Worm (Caenorhabditis elegans) whole organism, mixed stage, embryonic: Measurements from ENCODE around the gene Y5F2A.4.
A peak's percentile ranks its signal among the peaks of the same experiment; 100 is the strongest.

ENCODE experiments used
- M03D4.4 ChIP-seq: sonication (generic microtip); optimal IDR thresholded peaks from 2 replicates; lab custom pipeline; 2017; ENCODE audit warnings: mild to moderate bottlenecking, missing genetic modification characterization, missing compliant biosample characterization
- bed-3 ChIP-seq: fragments of 200-800 bp; sonication (Bioruptor generic); optimal IDR thresholded peaks from 3 replicates; lab custom pipeline; 2018; ENCODE audit warnings: mild to moderate bottlenecking, missing genetic modification characterization, moderate library complexity, missing compliant biosample characterization
- blmp-1 ChIP-seq: fragments of 150-350 bp; optimal IDR thresholded peaks from 2 replicates; lab custom pipeline; 2014; ENCODE audit warnings: missing biosample characterization, missing genetic modification characterization
- ceh-39 ChIP-seq: fragments of 150-350 bp; optimal IDR thresholded peaks from 2 replicates; lab custom pipeline; 2014; ENCODE audit warnings: missing biosample characterization, missing genetic modification characterization
- ceh-43 ChIP-seq: fragments of 200-800 bp; sonication (Bioruptor generic); optimal IDR thresholded peaks from 2 replicates; lab custom pipeline; 2018; ENCODE audit warnings: mild to moderate bottlenecking, missing genetic modification characterization, moderate library complexity, missing compliant biosample characterization
- ceh-83 ChIP-seq: fragments of 200-800 bp; sonication (Bioruptor generic); optimal IDR thresholded peaks from 2 replicates; lab custom pipeline; 2018; ENCODE audit warnings: mild to moderate bottlenecking, missing genetic modification characterization, missing compliant biosample characterization
- ces-1 ChIP-seq: fragments of 150-350 bp; optimal IDR thresholded peaks from 2 replicates; lab custom pipeline; 2014; ENCODE audit warnings: missing biosample characterization, missing genetic modification reagents, missing genetic modification characterization
- cnd-1 ChIP-seq: fragments of 200-800 bp; sonication (Bioruptor generic); optimal IDR thresholded peaks from 2 replicates; lab custom pipeline; 2018; ENCODE audit warnings: mild to moderate bottlenecking, missing genetic modification characterization, missing compliant biosample characterization
- drap-1 ChIP-seq: fragments of 200-800 bp; sonication (Bioruptor generic); optimal IDR thresholded peaks from 3 replicates; lab custom pipeline; 2018; ENCODE audit warnings: mild to moderate bottlenecking, missing genetic modification characterization, missing compliant biosample characterization
- elt-1 ChIP-seq: sonication (generic microtip); optimal IDR thresholded peaks from 2 replicates; lab custom pipeline; 2017; ENCODE audit warnings: missing genetic modification characterization, mild to moderate bottlenecking, missing compliant biosample characterization, antibody characterized with exemption, moderate library complexity, borderline replicate concordance; ENCODE audit not compliant: insufficient read depth
- elt-3 ChIP-seq: fragments of 150-350 bp; optimal IDR thresholded peaks from 2 replicates; lab custom pipeline; 2014; ENCODE audit warnings: missing biosample characterization, missing genetic modification characterization
- flh-1 ChIP-seq: fragments of 200-800 bp; sonication (Bioruptor generic); optimal IDR thresholded peaks from 2 replicates; lab custom pipeline; 2018; ENCODE audit warnings: mild to moderate bottlenecking, missing genetic modification characterization, moderate library complexity, missing compliant biosample characterization
- ham-2 ChIP-seq: fragments of 200-800 bp; sonication (Bioruptor generic); optimal IDR thresholded peaks from 2 replicates; lab custom pipeline; 2018; ENCODE audit warnings: mild to moderate bottlenecking, missing genetic modification characterization, missing compliant biosample characterization
- hlh-1 ChIP-seq: fragments of 150-350 bp; optimal IDR thresholded peaks from 2 replicates; lab custom pipeline; 2014; ENCODE audit warnings: missing biosample characterization, missing genetic modification reagents, missing genetic modification characterization
- lin-13 ChIP-seq: fragments of 150-350 bp; optimal IDR thresholded peaks from 2 replicates; lab custom pipeline; 2014; ENCODE audit warnings: missing biosample characterization, missing genetic modification characterization
- lin-32 ChIP-seq: fragments of 200-800 bp; sonication (Bioruptor generic); optimal IDR thresholded peaks from 2 replicates; lab custom pipeline; 2018; ENCODE audit warnings: mild to moderate bottlenecking, missing genetic modification characterization, missing compliant biosample characterization
- lsy-2 ChIP-seq: fragments of 150-350 bp; optimal IDR thresholded peaks from 2 replicates; lab custom pipeline; 2014; ENCODE audit warnings: missing biosample characterization, missing genetic modification characterization
- mab-5 ChIP-seq: fragments of 150-350 bp; optimal IDR thresholded peaks from 2 replicates; lab custom pipeline; 2014; ENCODE audit warnings: missing biosample characterization, missing genetic modification characterization
- mep-1 ChIP-seq: fragments of 150-350 bp; optimal IDR thresholded peaks from 2 replicates; lab custom pipeline; 2017; ENCODE audit warnings: missing biosample characterization, missing genetic modification reagents, missing genetic modification characterization, inconsistent platforms
- mls-2 ChIP-seq: sonication (generic microtip); optimal IDR thresholded peaks from 2 replicates; lab custom pipeline; 2016; ENCODE audit warnings: mild to moderate bottlenecking, missing genetic modification characterization, moderate library complexity, missing compliant biosample characterization
- nhr-12 ChIP-seq: fragments of 150-350 bp; optimal IDR thresholded peaks from 2 replicates; lab custom pipeline; 2014; ENCODE audit warnings: missing biosample characterization, missing genetic modification characterization
- nhr-2 ChIP-seq: fragments of 150-350 bp; optimal IDR thresholded peaks from 2 replicates; lab custom pipeline; 2014; ENCODE audit warnings: missing biosample characterization, missing genetic modification characterization
- nhr-237 ChIP-seq: fragments of 150-350 bp; optimal IDR thresholded peaks from 2 replicates; lab custom pipeline; 2014; ENCODE audit warnings: missing biosample characterization, missing genetic modification characterization
- nhr-28 ChIP-seq: fragments of 150-350 bp; optimal IDR thresholded peaks from 2 replicates; lab custom pipeline; 2014; ENCODE audit warnings: missing biosample characterization, missing genetic modification characterization
- nhr-76 ChIP-seq: sonication (generic microtip); optimal IDR thresholded peaks from 2 replicates; lab custom pipeline; 2017; ENCODE audit warnings: missing biosample characterization, missing genetic modification characterization
- pha-4 ChIP-seq: fragments of 150-350 bp; optimal IDR thresholded peaks from 2 replicates; lab custom pipeline; 2018; ENCODE audit warnings: missing biosample characterization, missing genetic modification reagents, missing genetic modification characterization
- sem-2 ChIP-seq: fragments of 200-800 bp; sonication (Bioruptor generic); optimal IDR thresholded peaks from 2 replicates; lab custom pipeline; 2018; ENCODE audit warnings: mild to moderate bottlenecking, missing genetic modification characterization, missing compliant biosample characterization
- snpc-4 ChIP-seq: fragments of 150-350 bp; optimal IDR thresholded peaks from 2 replicates; lab custom pipeline; 2014; ENCODE audit warnings: missing biosample characterization, missing genetic modification characterization
- sptf-1 ChIP-seq: sonication (generic microtip); optimal IDR thresholded peaks from 2 replicates; lab custom pipeline; 2017; ENCODE audit warnings: mild to moderate bottlenecking, missing genetic modification characterization, moderate library complexity, missing compliant biosample characterization
- tbx-8 ChIP-seq: fragments of 200-800 bp; sonication (Bioruptor generic); optimal IDR thresholded peaks from 2 replicates; lab custom pipeline; 2018; ENCODE audit warnings: mild to moderate bottlenecking, missing genetic modification characterization, moderate library complexity, missing compliant biosample characterization
- unc-120 ChIP-seq: sonication (generic microtip); optimal IDR thresholded peaks from 2 replicates; lab custom pipeline; 2017; ENCODE audit warnings: missing genetic modification characterization, missing compliant biosample characterization; ENCODE audit not compliant: poor library complexity, severe bottlenecking
- unc-39 ChIP-seq: fragments of 150-350 bp; optimal IDR thresholded peaks from 2 replicates; lab custom pipeline; 2014; ENCODE audit warnings: missing biosample characterization, missing genetic modification characterization
- unc-62 ChIP-seq: fragments of 150-350 bp; optimal IDR thresholded peaks from 2 replicates; lab custom pipeline; 2014; ENCODE audit warnings: missing biosample characterization, missing genetic modification reagents, missing genetic modification characterization
- zip-8 ChIP-seq: fragments of 150-350 bp; optimal IDR thresholded peaks from 2 replicates; lab custom pipeline; 2014; ENCODE audit warnings: missing biosample characterization, missing genetic modification characterization
- ztf-11 ChIP-seq: fragments of 150-350 bp; optimal IDR thresholded peaks from 2 replicates; lab custom pipeline; 2014; ENCODE audit warnings: missing biosample characterization, missing genetic modification characterization

The Y5F2A.4 gene

ce11 chrIV:11083609-11084008 lies 5.2 kb upstream of the Y5F2A.4 start, which contains the start of gene klc-1:
Gene klc-1, plus strand, starts transcription at chrIV:11083735.
- TF ChIP-seq blmp-1: no peak
- no peak for TF ChIP-seq zip-8
- TF ChIP-seq lsy-2 (tag; lab: Kevin White, UChicago): peak; percentile 62
- TF ChIP-seq M03D4.4 (tag; lab: Kevin White, UChicago): no peak
- TF ChIP-seq tbx-8: no peak
- TF ChIP-seq, all 35 proteins: peak for 1

ce11 chrIV:11082789-11083235 lies 4.4 kb upstream of the Y5F2A.4 start:
- TF ChIP-seq unc-120 (tag; lab: Kevin White, UChicago): peak; percentile 67
- peak; percentile 82 for TF ChIP-seq mep-1 (tag; lab: Kevin White, UChicago)
- peak; percentile 85 for TF ChIP-seq ham-2
- TF ChIP-seq elt-1: no peak
- TF ChIP-seq ceh-83 (GFP tag; lab: Kevin White, UChicago): no peak
- TF ChIP-seq sptf-1 (tag; lab: Kevin White, UChicago): peak; percentile 56
- peak; percentile 95 for TF ChIP-seq ces-1
- no peak for TF ChIP-seq nhr-12 (tag; lab: Kevin White, UChicago)
- TF ChIP-seq pha-4: peak; percentile 83
- peak; percentile 46 for TF ChIP-seq hlh-1 (tag; lab: Kevin White, UChicago)
- no peak for TF ChIP-seq snpc-4 (tag; lab: Kevin White, UChicago)
- TF ChIP-seq flh-1: no peak
- TF ChIP-seq ztf-11: peak; percentile 69
- TF ChIP-seq ceh-39: no peak
- TF ChIP-seq sem-2 (GFP tag; lab: Kevin White, UChicago): no peak
- TF ChIP-seq unc-39 (tag; lab: Kevin White, UChicago): no peak
- no peak for TF ChIP-seq mab-5
- TF ChIP-seq mls-2 (tag; lab: Kevin White, UChicago): peak; percentile 60
- TF ChIP-seq nhr-76 (tag; lab: Kevin White, UChicago): no peak
- peak; percentile 81 for TF ChIP-seq lsy-2 (tag; lab: Kevin White, UChicago)
- TF ChIP-seq nhr-2 (tag; lab: Kevin White, UChicago): no peak
- TF ChIP-seq nhr-28 (tag; lab: Kevin White, UChicago): no peak
- peak; percentile 37 for TF ChIP-seq lin-13 (tag; lab: Kevin White, UChicago)
- no peak for TF ChIP-seq tbx-8
- peak; percentile 5 for TF ChIP-seq cnd-1
- TF ChIP-seq zip-8: no peak
- TF ChIP-seq ceh-43 (GFP tag; lab: Kevin White, UChicago): no peak
- TF ChIP-seq elt-3 (tag; lab: Kevin White, UChicago): peak; percentile 13
- TF ChIP-seq blmp-1: peak; percentile 54
- TF ChIP-seq bed-3 (GFP tag; lab: Kevin White, UChicago): no peak
- TF ChIP-seq unc-62 (GFP tag; lab: Kevin White, UChicago): peak; percentile 90
- peak; percentile 88 for TF ChIP-seq nhr-237
- peak; percentile 72 for TF ChIP-seq drap-1 (GFP tag; lab: Kevin White, UChicago)
- TF ChIP-seq lin-32 (GFP tag; lab: Kevin White, UChicago): no peak
- peak; percentile 32 for TF ChIP-seq M03D4.4 (tag; lab: Kevin White, UChicago)

ce11 chrIV:11082153-11082552 lies 3.8 kb upstream of the Y5F2A.4 start, which contains the start of gene let-70:
Gene let-70, minus strand, starts transcription at chrIV:11082253.
- TF ChIP-seq sem-2 (GFP tag; lab: Kevin White, UChicago): no peak
- TF ChIP-seq lin-32 (GFP tag; lab: Kevin White, UChicago): no peak
- no peak for TF ChIP-seq bed-3 (GFP tag; lab: Kevin White, UChicago)
- TF ChIP-seq zip-8: peak; percentile 14

ce11 chrIV:11080823-11081285 lies 2.5 kb upstream of the Y5F2A.4 start, which contains the start of gene atg-7:
Gene atg-7, minus strand, starts transcription at chrIV:11081055.
- no peak for TF ChIP-seq ztf-11
- TF ChIP-seq ces-1: peak; percentile 14
- no peak for TF ChIP-seq sptf-1 (tag; lab: Kevin White, UChicago)
